Fruit fly (Drosophila melanogaster) whole organism, adult: ENCODE data around the gene CG32856.

Experiments
- CG11617 ChIP-seq: fragments of 200-800 bp; sonication (Bioruptor generic); optimal IDR thresholded peaks from 2 replicates; lab custom pipeline; 2017; ENCODE audit warnings: mild to moderate bottlenecking, missing biosample characterization, missing genetic modification reagents, missing genetic modification characterization
- CG12768 ChIP-seq: fragments of 200-800 bp; sonication (Bioruptor generic); optimal IDR thresholded peaks from 2 replicates; lab custom pipeline; 2017; ENCODE audit warnings: missing biosample characterization, missing genetic modification characterization, mild to moderate bottlenecking, moderate library complexity, missing genetic modification reagents
- CG14711 ChIP-seq: fragments of 200-800 bp; sonication (Bioruptor generic); optimal IDR thresholded peaks from 2 replicates; lab custom pipeline; 2018; ENCODE audit warnings: missing biosample characterization, mild to moderate bottlenecking, missing genetic modification characterization, moderate library complexity
- CG1620 ChIP-seq: fragments of 200-800 bp; sonication (Bioruptor generic); optimal IDR thresholded peaks from 2 replicates; lab custom pipeline; 2016; ENCODE audit warnings: missing biosample characterization, missing genetic modification characterization
- CG33017 ChIP-seq: fragments of 200-800 bp; sonication (Bioruptor generic); optimal IDR thresholded peaks from 2 replicates; lab custom pipeline; 2018; ENCODE audit warnings: missing biosample characterization, mild to moderate bottlenecking, missing genetic modification characterization, moderate library complexity
- CG5204 ChIP-seq: fragments of 200-800 bp; sonication (Bioruptor generic); optimal IDR thresholded peaks from 2 replicates; lab custom pipeline; 2016; ENCODE audit warnings: missing biosample characterization, missing genetic modification characterization
- CG7045 ChIP-seq: fragments of 200-800 bp; sonication (Bioruptor generic); optimal IDR thresholded peaks from 2 replicates; lab custom pipeline; 2017; ENCODE audit warnings: missing biosample characterization, mild to moderate bottlenecking, missing genetic modification characterization
- CG7101 ChIP-seq: fragments of 200-800 bp; sonication (Bioruptor generic); optimal IDR thresholded peaks from 2 replicates; lab custom pipeline; 2018; ENCODE audit warnings: missing biosample characterization, mild to moderate bottlenecking, missing genetic modification characterization, moderate library complexity
- Clk ChIP-seq: fragments of 200-800 bp; sonication (Bioruptor generic); optimal IDR thresholded peaks from 2 replicates; lab custom pipeline; 2017; ENCODE audit warnings: missing biosample characterization, missing genetic modification characterization
- Crg-1 ChIP-seq: fragments of 200-800 bp; sonication (Bioruptor generic); optimal IDR thresholded peaks from 2 replicates; lab custom pipeline; 2016; ENCODE audit warnings: missing biosample characterization, missing genetic modification characterization
- Hr96 ChIP-seq: fragments of 200-800 bp; sonication (Bioruptor generic); optimal IDR thresholded peaks from 2 replicates; lab custom pipeline; 2016; ENCODE audit warnings: missing biosample characterization, missing genetic modification characterization
- Mnt ChIP-seq: fragments of 200-800 bp; sonication (Bioruptor generic); optimal IDR thresholded peaks from 2 replicates; lab custom pipeline; 2016; ENCODE audit warnings: missing biosample characterization, mild to moderate bottlenecking, missing genetic modification characterization
- bab1 ChIP-seq: fragments of 200-800 bp; sonication (Bioruptor generic); optimal IDR thresholded peaks from 3 replicates; lab custom pipeline; 2019; ENCODE audit warnings: missing biosample characterization, mild to moderate bottlenecking, missing genetic modification characterization, moderate library complexity
- cic ChIP-seq: fragments of 200-800 bp; sonication (Bioruptor generic); optimal IDR thresholded peaks from 2 replicates; lab custom pipeline; 2017; ENCODE audit warnings: missing biosample characterization, mild to moderate bottlenecking, missing genetic modification characterization, moderate library complexity
- cnc ChIP-seq, 2 experiments: fragments of >200 bp; optimal IDR thresholded peaks; 2 replicates each; lab custom pipeline; 2017
- kay ChIP-seq: fragments of 200-800 bp; sonication (Bioruptor generic); peaks from one replicate; lab custom pipeline; 2016; ENCODE audit warnings: missing biosample characterization, missing genetic modification characterization, borderline replicate concordance
- ovo ChIP-seq: fragments of 200-800 bp; sonication (Bioruptor generic); optimal IDR thresholded peaks from 2 replicates; lab custom pipeline; 2016; ENCODE audit warnings: missing biosample characterization, missing genetic modification characterization
- pad ChIP-seq: fragments of 200-800 bp; sonication (Bioruptor generic); optimal IDR thresholded peaks from 3 replicates; lab custom pipeline; 2017; ENCODE audit warnings: missing biosample characterization, missing genetic modification characterization, mild to moderate bottlenecking, moderate library complexity, missing genetic modification reagents
- tj ChIP-seq: fragments of 200-800 bp; sonication (Bioruptor generic); optimal IDR thresholded peaks from 3 replicates; lab custom pipeline; 2017; ENCODE audit warnings: missing biosample characterization, mild to moderate bottlenecking, missing genetic modification characterization, moderate library complexity
- toe ChIP-seq: fragments of 200-800 bp; sonication (Bioruptor generic); optimal IDR thresholded peaks from 2 replicates; lab custom pipeline; 2016; ENCODE audit warnings: missing biosample characterization, missing genetic modification characterization

CG32856 gene

DNA sequence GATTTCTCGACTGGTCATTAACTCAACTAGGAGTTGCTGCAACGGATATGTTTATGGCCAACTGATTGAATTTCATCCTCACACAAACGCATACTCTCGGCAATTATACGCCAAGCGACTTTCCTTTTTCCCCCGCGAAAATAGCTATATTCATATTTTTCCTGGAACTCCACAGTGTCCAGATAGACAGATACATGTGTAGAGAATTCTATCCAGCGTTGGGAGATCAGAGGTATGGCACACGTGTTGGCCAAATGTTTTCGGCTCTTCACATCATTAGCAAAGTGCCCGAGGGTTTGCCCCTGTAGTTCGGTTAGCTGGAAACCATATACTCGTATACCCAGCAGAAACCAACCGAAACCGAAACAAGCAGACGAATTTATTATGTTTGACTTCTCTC is 43.4 kb downstream of the CG32856 start:
- TF ChIP-seq Crg-1 (GFP tag; lab: Kevin White, UChicago) (no peak), ovo (GFP tag; lab: Kevin White, UChicago) (no peak), CG1620 (GFP tag; lab: Kevin White, UChicago) (no peak), CG33017 (tag; lab: Kevin White, UChicago) (no peak), CG14711 (tag; lab: Kevin White, UChicago) (no peak), CG7045 (GFP tag; lab: Kevin White, UChicago) (no peak), kay (no peak), CG7101 (tag; lab: Kevin White, UChicago) (no peak), Hr96 (GFP tag; lab: Kevin White, UChicago) (no peak), Clk (no peak), cic (no peak), CG5204 (GFP tag; lab: Kevin White, UChicago) (no peak), CG12768 (no peak), bab1 (GFP tag; lab: Kevin White, UChicago) (no peak), pad (no peak), cnc (optimal IDR thresholded peaks at IDR 0.05; lab: Kevin White, UChicago) (no peak), Mnt (GFP tag; lab: Kevin White, UChicago) (no peak)

DNA sequence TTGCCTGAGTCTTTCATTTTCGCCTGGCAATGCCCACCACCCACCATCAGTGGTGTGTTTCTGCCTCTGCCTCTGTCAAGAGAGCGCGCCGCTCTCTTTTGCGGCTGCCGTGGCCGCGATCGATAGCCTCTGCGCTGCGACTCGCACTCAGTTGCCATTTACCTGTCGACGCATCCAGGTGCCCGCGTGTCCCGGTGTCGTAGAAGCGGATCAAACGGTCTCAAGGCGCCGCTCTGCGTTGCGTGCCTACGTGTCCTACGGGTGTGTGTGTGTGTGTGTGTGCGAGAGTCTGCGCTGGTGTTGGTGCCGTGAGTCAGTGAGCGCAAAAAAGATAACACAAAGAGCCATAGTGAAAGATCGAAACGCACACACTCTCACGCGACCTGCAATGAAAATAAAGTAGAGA is 44.4 kb downstream of the CG32856 start, which contains the start of gene Fbxl7:
Fbxl7 (plus strand) TSS at position 148 of the 406 bp plus-strand sequence.
- TF ChIP-seq cnc (optimal IDR thresholded peaks at IDR 0.05; lab: Kevin White, UChicago), result no peak
- no peak for TF ChIP-seq toe (GFP tag; lab: Kevin White, UChicago)
- TF ChIP-seq CG1620 (GFP tag; lab: Kevin White, UChicago), result no peak
- TF ChIP-seq tj (GFP tag; lab: Kevin White, UChicago), result no peak
- no peak for TF ChIP-seq Mnt (GFP tag; lab: Kevin White, UChicago)
- TF ChIP-seq pad, result no peak
- TF ChIP-seq CG7045 (GFP tag; lab: Kevin White, UChicago), result no peak
- TF ChIP-seq Hr96 (GFP tag; lab: Kevin White, UChicago), result no peak

DNA sequence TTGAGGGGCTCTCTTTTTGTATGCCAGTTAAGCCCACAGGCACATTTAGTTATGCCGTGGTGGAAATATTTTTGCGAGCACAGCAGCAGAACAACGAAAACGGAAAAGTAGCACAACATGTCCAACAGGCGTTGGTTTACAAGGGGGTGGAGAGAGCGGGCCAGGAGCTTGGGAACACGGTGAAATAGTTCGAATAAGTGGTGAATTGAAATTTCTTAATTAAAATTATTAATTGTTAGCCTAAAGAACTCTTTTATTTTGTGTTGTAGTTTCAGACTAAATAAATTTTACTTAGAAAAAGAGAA is 45.0 kb downstream of the CG32856 start:
- no peak for TF ChIP-seq Crg-1 (GFP tag; lab: Kevin White, UChicago)
- no peak for TF ChIP-seq CG1620 (GFP tag; lab: Kevin White, UChicago)
- TF ChIP-seq ovo (GFP tag; lab: Kevin White, UChicago), result no peak
- TF ChIP-seq kay, result no peak
- no peak for TF ChIP-seq pad
- no peak for TF ChIP-seq Mnt (GFP tag; lab: Kevin White, UChicago)
- no peak for TF ChIP-seq CG7101 (tag; lab: Kevin White, UChicago)
- no peak for TF ChIP-seq CG33017 (tag; lab: Kevin White, UChicago)
- no peak for TF ChIP-seq cic
- TF ChIP-seq tj (GFP tag; lab: Kevin White, UChicago), result no peak
- TF ChIP-seq Clk, result no peak
- no peak for TF ChIP-seq CG7045 (GFP tag; lab: Kevin White, UChicago)

DNA sequence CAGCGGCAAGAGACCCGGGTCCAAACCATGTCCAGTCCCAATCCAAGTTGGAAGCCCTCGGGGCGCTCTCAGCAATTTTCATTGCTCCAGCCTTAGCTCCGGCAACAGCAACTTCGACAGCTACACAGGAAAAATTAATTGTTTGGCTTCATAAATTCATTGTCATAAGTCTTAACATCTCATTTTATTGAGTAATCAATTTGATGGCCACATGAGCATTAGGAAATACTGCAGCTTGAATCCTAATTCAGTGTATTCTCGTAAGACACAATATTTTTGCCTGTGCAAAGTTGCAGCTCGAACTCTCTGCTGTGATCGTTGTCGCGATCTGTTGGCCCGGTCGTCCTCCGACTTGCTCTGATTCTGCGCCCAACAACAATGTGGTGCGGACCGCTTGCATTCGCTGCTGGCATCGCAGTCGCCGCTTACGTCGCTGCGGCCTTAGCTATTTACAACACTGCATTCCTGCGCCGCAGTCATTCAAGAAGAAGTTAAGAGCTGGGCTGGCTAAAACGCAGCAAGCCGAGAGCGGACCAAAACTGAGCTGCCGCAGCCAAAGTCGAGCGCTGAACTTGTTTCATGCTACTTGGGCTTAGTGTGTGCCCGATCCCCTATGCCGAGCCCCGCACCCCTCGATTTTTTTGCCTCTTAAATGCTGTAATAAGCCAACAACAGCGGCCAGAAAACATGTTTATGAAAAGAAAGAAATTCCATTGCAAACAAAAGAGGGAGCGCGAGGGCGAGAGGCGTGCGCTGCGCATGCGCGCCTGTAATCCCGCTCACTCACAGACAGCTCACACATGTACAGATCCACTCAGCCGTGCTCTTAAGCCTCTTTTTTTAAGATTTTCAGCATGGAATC is 45.6 kb downstream of the CG32856 start:
- no peak for TF ChIP-seq CG7045 (GFP tag; lab: Kevin White, UChicago)

DNA sequence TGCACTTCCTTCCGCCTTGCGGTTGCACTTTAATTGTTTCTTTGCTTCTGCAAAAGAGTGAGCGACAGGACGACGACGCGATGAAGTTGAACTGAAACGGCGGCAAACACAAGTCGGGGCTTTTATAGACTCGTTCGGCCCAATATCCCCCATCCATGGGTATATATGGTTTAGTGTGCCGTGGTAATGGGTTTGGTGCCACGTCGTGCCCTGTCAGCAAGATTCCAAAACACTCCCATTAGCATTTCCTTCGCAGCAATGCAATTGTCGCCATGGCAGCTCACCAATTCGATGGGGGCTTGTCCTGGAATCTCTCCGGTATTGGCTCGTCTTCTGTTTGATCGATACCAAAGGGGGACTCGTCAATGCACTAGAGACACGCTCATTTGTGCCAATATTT is 47.2 kb downstream of the CG32856 start, which contains the start of gene CG45105:
CG45105 (minus strand) TSS at position 101 of the 400 bp plus-strand sequence.
- TF ChIP-seq Clk (no peak), Crg-1 (GFP tag; lab: Kevin White, UChicago) (no peak), CG5204 (GFP tag; lab: Kevin White, UChicago) (no peak), CG7045 (GFP tag; lab: Kevin White, UChicago) (no peak), CG1620 (GFP tag; lab: Kevin White, UChicago) (no peak), CG14711 (tag; lab: Kevin White, UChicago) (no peak), ovo (GFP tag; lab: Kevin White, UChicago) (no peak), CG7101 (tag; lab: Kevin White, UChicago) (no peak), Hr96 (GFP tag; lab: Kevin White, UChicago) (no peak), cnc (optimal IDR thresholded peaks at IDR 0.05; lab: Kevin White, UChicago) (no peak), pad (no peak), toe (GFP tag; lab: Kevin White, UChicago) (no peak), cic (no peak), CG11617 (no peak), CG33017 (tag; lab: Kevin White, UChicago) (no peak), tj (GFP tag; lab: Kevin White, UChicago) (no peak), bab1 (GFP tag; lab: Kevin White, UChicago) (no peak), Mnt (GFP tag; lab: Kevin White, UChicago) (no peak)
